Worm (Caenorhabditis elegans): ENCODE data around the gene dnj-5.

DNA sequence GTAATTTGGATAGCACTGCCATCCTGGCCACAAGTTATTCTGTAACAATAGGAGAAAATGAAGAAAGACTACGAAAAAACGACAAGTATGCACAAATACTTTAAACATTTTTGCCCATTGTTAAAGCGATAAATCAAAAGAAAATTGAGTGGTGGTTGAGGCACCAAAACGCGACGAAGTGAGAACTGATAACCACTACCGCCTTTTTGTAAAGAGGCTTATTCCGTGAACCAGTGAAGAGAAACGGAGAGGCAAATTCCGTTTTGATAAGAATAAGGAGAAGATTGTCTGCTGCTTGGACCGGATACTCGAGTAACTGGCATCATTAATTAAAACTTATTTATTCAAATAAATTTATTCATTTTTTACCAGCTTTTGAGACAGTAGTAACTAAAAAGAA is 25.6 kb upstream of the dnj-5 start, which contains the start of gene pmp-1:
- TF ChIP-seq him-1 (tag; optimal IDR thresholded peaks at IDR 0.05) (no peak), dao-5 (tag; optimal IDR thresholded peaks at IDR 0.05) (no peak)
